Fruit fly (Drosophila melanogaster): ENCODE data around the gene sim.
A peak's percentile ranks its signal among the peaks of the same experiment; 100 is the strongest.

sim gene

DNA sequence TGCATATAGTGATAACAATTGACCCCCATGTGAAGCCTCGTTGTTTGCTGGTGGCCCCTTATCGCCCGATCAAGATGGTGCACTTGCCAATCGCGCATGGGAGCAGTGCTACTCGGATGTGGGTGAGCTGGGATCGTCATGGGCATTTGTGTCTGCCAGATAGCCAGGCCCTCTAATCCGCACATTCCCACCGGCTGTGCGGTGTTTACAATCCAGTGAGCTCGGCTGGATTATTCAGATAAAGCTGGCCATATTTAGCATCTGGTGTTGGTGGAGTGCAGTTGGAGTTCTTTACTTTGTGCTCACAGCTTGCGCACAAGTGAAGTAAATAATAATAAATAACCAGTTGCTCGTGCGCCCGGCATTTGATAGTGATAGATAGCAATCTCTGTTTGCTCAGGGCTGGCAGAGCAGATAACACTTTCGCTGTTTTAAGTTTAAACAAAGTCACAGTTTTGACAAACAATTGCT is 24.5 kb upstream of the sim start (continued):
- no peak for TF ChIP-seq danr (GFP tag; IDR thresholded peaks at IDR 0.05)
- no peak for TF ChIP-seq D (optimal IDR thresholded peaks at IDR 0.05)
- TF ChIP-seq D (GFP tag; optimal IDR thresholded peaks at IDR 0.05): peak; percentile 44
- TF ChIP-seq pros (GFP tag; optimal IDR thresholded peaks at IDR 0.05): no peak
- TF ChIP-seq YL-1 (GFP tag; optimal IDR thresholded peaks at IDR 0.05): peak; percentile 16
- peak; percentile 36; the same call in 1 of the 2 replicates for TF ChIP-seq onecut (GFP tag; IDR thresholded peaks at IDR 0.05)
- no peak for TF ChIP-seq slou (GFP tag; optimal IDR thresholded peaks at IDR 0.05)
- peak; percentile 69 for TF ChIP-seq CG17359 (tag; optimal IDR thresholded peaks at IDR 0.05)
- peak; percentile 13 for TF ChIP-seq ewg (GFP tag; optimal IDR thresholded peaks at IDR 0.05)
- TF ChIP-seq CG7928 (GFP tag; optimal IDR thresholded peaks at IDR 0.05): peak; percentile 79
- no peak for TF ChIP-seq aop (GFP tag; IDR thresholded peaks at IDR 0.05)
- peak; percentile 26 for TF ChIP-seq Kr (GFP tag; optimal IDR thresholded peaks at IDR 0.05)
- 0 out of 2 replicates have a peak, but pooled peaks have one; percentile 6 for TF ChIP-seq Ada2b (GFP tag; IDR thresholded peaks at IDR 0.05)
- TF ChIP-seq bab2 (GFP tag; optimal IDR thresholded peaks at IDR 0.05): peak; percentile 37
- TF ChIP-seq gce (GFP tag; IDR thresholded peaks at IDR 0.05): peak; percentile 66; the same call in 1 of the 3 replicates
- no peak for TF ChIP-seq CG17802 (tag; optimal IDR thresholded peaks at IDR 0.05)
- TF ChIP-seq gsb (GFP tag; IDR thresholded peaks at IDR 0.05): 0 out of 2 replicates have a peak, but pooled peaks have one; percentile 22
- TF ChIP-seq CG9437 (GFP tag; optimal IDR thresholded peaks at IDR 0.05): no peak
- no peak for TF ChIP-seq Adf1 (GFP tag; IDR thresholded peaks at IDR 0.05)
- no peak for TF ChIP-seq Trl (optimal IDR thresholded peaks at IDR 0.05)
- no peak for TF ChIP-seq Trl (GFP tag; optimal IDR thresholded peaks at IDR 0.05)
- no peak for TF ChIP-seq CHES-1-like (GFP tag; optimal IDR thresholded peaks at IDR 0.05)
- TF ChIP-seq GATAe (GFP tag; conservative IDR thresholded peaks at IDR 0.05): no peak
- 0 out of 2 replicates have a peak, but pooled peaks have one; percentile 12 for TF ChIP-seq CG10959 (GFP tag; IDR thresholded peaks at IDR 0.05)
- peak; percentile 42 for TF ChIP-seq exex (tag; optimal IDR thresholded peaks at IDR 0.05)
- peak; percentile 3 for TF ChIP-seq CG8388 (GFP tag; optimal IDR thresholded peaks at IDR 0.05)

dm6 chr3R:13033670-13034069 is 23.9 kb upstream of the sim start:
- TF ChIP-seq zfh2 (GFP tag; optimal IDR thresholded peaks at IDR 0.05) (no peak), CG8478 (optimal IDR thresholded peaks at IDR 0.05) (peak; percentile 68), Chrac-16 (GFP tag; optimal IDR thresholded peaks at IDR 0.05) (no peak), caup (GFP tag; optimal IDR thresholded peaks at IDR 0.05; ENCODE audit: severe bottlenecking) (no peak), fru (optimal IDR thresholded peaks at IDR 0.05) (no peak), Doc3 (GFP tag; IDR thresholded peaks at IDR 0.05; ENCODE audit: partially characterized antibody) (no peak), Med (GFP tag) (peak; percentile 59), seq (GFP tag; IDR thresholded peaks at IDR 0.05) (no peak), z (GFP tag; IDR thresholded peaks at IDR 0.05) (0 out of 3 replicates have a peak, but pooled peaks have one; percentile 29), CG4424 (GFP tag; optimal IDR thresholded peaks at IDR 0.05) (no peak), ab (GFP tag; optimal IDR thresholded peaks at IDR 0.05) (no peak), Dip2 (GFP tag; IDR thresholded peaks at IDR 0.05) (0 out of 2 replicates have a peak, but pooled peaks have one; percentile 17), p53 (GFP tag; optimal IDR thresholded peaks at IDR 0.05) (no peak), H15 (GFP tag; IDR thresholded peaks at IDR 0.05) (0 out of 3 replicates have a peak, but pooled peaks have one; percentile 27)

DNA sequence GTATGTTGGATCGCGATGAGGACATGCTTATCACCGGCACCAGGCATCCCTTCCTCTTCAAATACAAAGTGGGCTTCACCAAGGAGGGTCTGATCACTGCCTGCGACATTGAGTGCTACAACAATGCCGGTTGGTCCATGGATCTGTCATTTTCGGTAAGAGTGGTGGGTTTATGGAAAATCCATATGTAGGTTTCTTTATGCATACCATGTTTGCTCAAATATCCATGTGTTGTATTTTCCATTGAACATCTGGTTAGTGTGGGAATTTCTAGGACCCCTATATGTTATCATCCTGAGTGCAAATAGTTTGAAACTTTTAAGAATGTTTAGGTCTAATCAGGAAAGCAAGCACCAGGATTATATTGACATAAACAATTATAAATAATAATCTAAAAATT is 21.5 kb upstream of the sim start:
- TF ChIP-seq HLH4C (GFP tag; IDR thresholded peaks at IDR 0.05; ENCODE audit: partially characterized antibody) (no peak), twi (tag; optimal IDR thresholded peaks at IDR 0.05) (peak; percentile 94)

Measured in whole organism, embryonic.